Worm (Caenorhabditis elegans) whole organism, L4 larva: ENCODE measurements around the gene Y45F10B.8.
"Not testable (repeated sequence)": the region's sequence is repeated elsewhere in the genome, so short reads cannot be mapped to it uniquely, and the experiment has no call there.

Experiments
- D1046.2 ChIP-seq: fragments of 200-800 bp; sonication (Bioruptor generic); IDR thresholded peaks from 2 replicates; pipeline ENCODE4 v1.3.6; 2022; ENCODE audit warnings: missing genetic modification characterization, missing compliant biosample characterization
- F37D6.2 ChIP-seq: sonication (generic microtip); optimal IDR thresholded peaks from 2 replicates; lab custom pipeline; 2016; ENCODE audit warnings: mild to moderate bottlenecking, missing genetic modification characterization, missing compliant biosample characterization
- F44E2.7 ChIP-seq: fragments of 200-800 bp; sonication (Bioruptor generic); IDR thresholded peaks from 2 replicates; pipeline ENCODE4 v2.1.2; 2022; ENCODE audit warnings: missing genetic modification characterization, missing compliant biosample characterization
- T20F7.1 ChIP-seq: fragments of 200-800 bp; sonication (Bioruptor generic); optimal IDR thresholded peaks from 2 replicates; lab custom pipeline; 2018; ENCODE audit warnings: mild to moderate bottlenecking, missing genetic modification characterization, missing compliant biosample characterization
- T26A8.4 ChIP-seq: fragments of 200-800 bp; sonication (Bioruptor generic); IDR thresholded peaks from 2 replicates; pipeline ENCODE4 v1.3.6; 2022; ENCODE audit warnings: missing genetic modification characterization, missing compliant biosample characterization
- Y75B8A.6 ChIP-seq: fragments of 200-800 bp; sonication (Bioruptor generic); IDR thresholded peaks from 2 replicates; pipeline ENCODE4 v1.3.6; 2022; ENCODE audit warnings: missing genetic modification reagents, missing genetic modification characterization, missing compliant biosample characterization
- ZK337.2 ChIP-seq: fragments of 200-800 bp; sonication (Bioruptor generic); IDR thresholded peaks from 2 replicates; pipeline ENCODE4 v1.3.6; 2022; ENCODE audit warnings: missing genetic modification reagents, missing genetic modification characterization, missing compliant biosample characterization
- ceh-32 ChIP-seq: sonication (generic microtip); optimal IDR thresholded peaks from 2 replicates; lab custom pipeline; 2016; ENCODE audit warnings: mild to moderate bottlenecking, missing genetic modification characterization, missing compliant biosample characterization; ENCODE audit not compliant: poor library complexity
- ces-1 ChIP-seq: fragments of 150-350 bp; sonication (generic microtip); optimal IDR thresholded peaks from 4 replicates; lab custom pipeline; 2014; ENCODE audit warnings: missing biosample characterization, missing genetic modification reagents, missing genetic modification characterization
- daf-12 ChIP-seq: fragments of 150-350 bp; optimal IDR thresholded peaks from 2 replicates; lab custom pipeline; 2014; ENCODE audit warnings: missing biosample characterization, missing genetic modification reagents, missing genetic modification characterization
- dmd-9 ChIP-seq: fragments of 200-800 bp; sonication (Bioruptor generic); IDR thresholded peaks from 2 replicates; pipeline ENCODE4 v1.3.6; 2022; ENCODE audit warnings: missing genetic modification reagents, missing genetic modification characterization, missing compliant biosample characterization
- dpl-1 ChIP-seq: fragments of 150-350 bp; optimal IDR thresholded peaks from 2 replicates; lab custom pipeline; 2014; ENCODE audit warnings: missing biosample characterization, missing genetic modification reagents, missing genetic modification characterization
- fos-1 ChIP-seq: fragments of 150-350 bp; optimal IDR thresholded peaks from 2 replicates; lab custom pipeline; 2014; ENCODE audit warnings: missing biosample characterization, missing genetic modification characterization
- hlh-30 ChIP-seq: sonication (generic microtip); optimal IDR thresholded peaks from 2 replicates; lab custom pipeline; 2017; ENCODE audit warnings: antibody characterized with exemption, mild to moderate bottlenecking, missing genetic modification characterization, missing compliant biosample characterization; ENCODE audit not compliant: insufficient read depth
- jun-1 ChIP-seq: fragments of 150-350 bp; optimal IDR thresholded peaks from 2 replicates; lab custom pipeline; 2014; ENCODE audit warnings: missing biosample characterization, missing genetic modification reagents, missing genetic modification characterization
- lin-15B ChIP-seq: fragments of 150-350 bp; sonication (generic microtip); optimal IDR thresholded peaks from 3 replicates; lab custom pipeline; 2014; ENCODE audit warnings: missing biosample characterization, missing genetic modification characterization
- lin-29 ChIP-seq: fragments of 200-800 bp; sonication (Bioruptor generic); IDR thresholded peaks from 2 replicates; pipeline ENCODE4 v1.3.6; 2022; ENCODE audit warnings: missing genetic modification reagents, missing genetic modification characterization, missing compliant biosample characterization
- lir-3 ChIP-seq: sonication (generic microtip); optimal IDR thresholded peaks from 2 replicates; lab custom pipeline; 2016; ENCODE audit warnings: mild to moderate bottlenecking, missing genetic modification characterization, missing compliant biosample characterization
- madf-9 ChIP-seq: fragments of 200-800 bp; sonication (Bioruptor generic); conservative IDR thresholded peaks from 2 replicates; pipeline ENCODE4 v1.3.6; 2022; ENCODE audit warnings: missing genetic modification reagents, missing genetic modification characterization, missing compliant biosample characterization
- mxl-3 ChIP-seq: fragments of 200-800 bp; sonication (Bioruptor generic); optimal IDR thresholded peaks from 2 replicates; lab custom pipeline; 2018; ENCODE audit warnings: mild to moderate bottlenecking, missing genetic modification characterization, missing compliant biosample characterization
- nhr-102 ChIP-seq: sonication (generic microtip); optimal IDR thresholded peaks from 2 replicates; lab custom pipeline; 2016; ENCODE audit warnings: mild to moderate bottlenecking, missing genetic modification characterization, moderate library complexity, missing compliant biosample characterization
- nhr-237 ChIP-seq: sonication (generic microtip); optimal IDR thresholded peaks from 2 replicates; lab custom pipeline; 2017; ENCODE audit warnings: missing biosample characterization, missing genetic modification characterization
- nhr-41 ChIP-seq: fragments of 200-800 bp; sonication (Bioruptor generic); IDR thresholded peaks from 2 replicates; pipeline ENCODE4 v1.3.6; 2022; ENCODE audit warnings: missing genetic modification reagents, missing genetic modification characterization, missing compliant biosample characterization
- nhr-76 ChIP-seq: fragments of 150-350 bp; optimal IDR thresholded peaks from 2 replicates; lab custom pipeline; 2014; ENCODE audit warnings: missing biosample characterization, missing genetic modification characterization
- nhr-77 ChIP-seq: fragments of 150-350 bp; optimal IDR thresholded peaks from 2 replicates; lab custom pipeline; 2014; ENCODE audit warnings: missing biosample characterization, missing genetic modification characterization
- saeg-2 ChIP-seq: fragments of 200-800 bp; sonication (Bioruptor generic); IDR thresholded peaks from 2 replicates; pipeline ENCODE4 v1.3.6; 2022; ENCODE audit warnings: missing genetic modification reagents, missing genetic modification characterization, missing compliant biosample characterization
- set-16 ChIP-seq: fragments of 200-800 bp; sonication (Bioruptor generic); IDR thresholded peaks from 2 replicates; pipeline ENCODE4 v1.3.6; 2022; ENCODE audit warnings: missing genetic modification reagents, missing genetic modification characterization, missing compliant biosample characterization
- snpc-1.2 ChIP-seq: fragments of 200-800 bp; sonication (Bioruptor generic); IDR thresholded peaks from 2 replicates; pipeline ENCODE4 v1.3.6; 2022; ENCODE audit warnings: missing genetic modification reagents, missing genetic modification characterization, missing compliant biosample characterization
- unc-62 ChIP-seq, 3 experiments: fragments of 150-350 bp in 1 of 3; sonication (generic microtip); optimal IDR thresholded peaks in 2 of 3; peaks in 1 of 3; 1 replicate in 1 of 3; 2 replicates in 2 of 3; lab custom pipeline; 2014 to 2017; ENCODE audit warnings: missing biosample characterization in 3 of 3, missing genetic modification characterization in 3 of 3, missing genetic modification reagents in 3 of 3, missing genotype in 1 of 3
- vab-7 ChIP-seq: fragments of 200-800 bp; sonication (Bioruptor generic); IDR thresholded peaks from 2 replicates; pipeline ENCODE4 v1.3.6; 2022; ENCODE audit warnings: missing genetic modification reagents, missing genetic modification characterization, missing compliant biosample characterization
- zfp-2 ChIP-seq: sonication (generic microtip); optimal IDR thresholded peaks from 2 replicates; lab custom pipeline; 2016; ENCODE audit warnings: mild to moderate bottlenecking, missing genetic modification characterization, missing compliant biosample characterization

Gene Y45F10B.8

ce11 chrIV:13588544-13589043, 10.5 kb upstream of the Y45F10B.8 start, which contains the start of gene sru-9:
sru-9 (plus strand) TSS chrIV:13588993.
- peak; percentile 66 for TF ChIP-seq snpc-1.2 (GFP tag; lab: Robert Waterston, UW)

- TF ChIP-seq unc-62 (GFP tag; optimal IDR thresholded peaks at IDR 0.05 in 1 of 2; lab: Kevin White, UChicago) (peak in 1 of 2 experiments; percentile 85), unc-62 (tag; optimal IDR thresholded peaks at IDR 0.05; lab: Kevin White, UChicago) (no peak), set-16 (no peak), daf-12 (tag; lab: Kevin White, UChicago) (no peak)
Measured at ce11 chrIV:13587175-13587574, 9.1 kb upstream of the Y45F10B.8 start, which contains the start of gene Y45F10B.12. Y45F10B.12 (plus strand) TSS chrIV:13587475.

ce11 chrIV:13584646-13585045, 6.6 kb upstream of the Y45F10B.8 start, which contains the start of gene sru-11:
sru-11 (plus strand) TSS chrIV:13584946.
- no peak for TF ChIP-seq saeg-2 (GFP tag; lab: Robert Waterston, UW)
- no peak for TF ChIP-seq ces-1
- TF ChIP-seq ZK337.2 = no peak
- TF ChIP-seq Y75B8A.6 (GFP tag; lab: Robert Waterston, UW) = no peak
- TF ChIP-seq T26A8.4 (GFP tag; lab: Robert Waterston, UW) = no peak
- TF ChIP-seq mxl-3 = no peak
- TF ChIP-seq F44E2.7 (GFP tag; lab: Robert Waterston, UW) = no peak

DNA sequence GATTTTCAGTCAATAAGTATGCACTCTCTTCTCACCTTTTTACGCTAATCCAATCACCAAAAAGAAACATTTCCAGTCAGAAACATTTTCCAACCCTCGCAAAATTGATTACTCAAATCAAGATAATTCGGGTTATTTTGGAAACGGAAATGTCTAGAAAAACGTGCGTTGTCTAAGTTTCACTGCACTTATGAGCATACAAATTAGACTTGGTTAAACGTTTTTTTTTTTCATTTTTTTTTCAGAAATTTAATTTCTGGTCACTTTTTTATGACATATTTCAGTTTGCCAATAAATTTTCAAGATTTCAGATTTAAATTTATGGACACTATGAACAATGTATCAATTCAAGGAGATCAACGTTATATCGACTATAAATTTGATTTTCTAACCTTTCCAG, 4.8 kb upstream of the Y45F10B.8 start, which contains the start of gene sru-12:
TSS of gene sru-12 (plus strand) at position 301 of the 400 bp plus-strand sequence.
- TF ChIP-seq fos-1 (tag; lab: Kevin White, UChicago) (no peak), set-16 (no peak), dpl-1 (no peak), jun-1 (tag; lab: Kevin White, UChicago) (no peak), nhr-77 (tag; lab: Kevin White, UChicago) (no peak), dmd-9 (GFP tag; lab: Robert Waterston, UW) (no peak), nhr-76 (no peak), vab-7 (GFP tag; lab: Robert Waterston, UW) (no peak), ceh-32 (tag; lab: Kevin White, UChicago) (no peak), lin-29 (GFP tag; lab: Robert Waterston, UW) (no peak), F44E2.7 (GFP tag; lab: Robert Waterston, UW) (no peak), lin-15B (tag; lab: Kevin White, UChicago) (no peak), lir-3 (tag; lab: Kevin White, UChicago) (no peak), madf-9 (GFP tag; lab: Robert Waterston, UW) (no peak), nhr-237 (tag; lab: Kevin White, UChicago) (no peak), hlh-30 (no peak), D1046.2 (GFP tag; lab: Robert Waterston, UW) (no peak)

DNA sequence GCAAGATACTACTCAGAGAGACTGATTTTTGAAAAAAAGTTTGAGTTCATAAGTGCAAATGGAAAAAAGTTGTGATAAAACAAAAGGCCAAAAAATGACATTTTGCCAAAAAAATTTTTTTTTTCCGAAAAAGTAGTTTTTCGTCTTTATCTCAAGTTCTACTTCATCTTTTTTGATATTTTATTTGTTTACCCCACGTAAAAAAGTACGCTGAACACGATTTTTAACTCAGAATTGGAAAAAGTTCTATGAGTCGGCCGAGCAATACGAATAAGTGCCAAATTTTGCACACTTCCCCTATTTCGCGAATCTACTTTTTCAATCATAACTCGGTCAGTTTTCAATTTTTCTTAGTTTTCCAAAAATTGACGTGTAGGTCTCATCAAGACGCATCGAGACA, 879 bp upstream of the Y45F10B.8 start, which contains the start of gene sru-16:
TSS of gene sru-16 (plus strand) at position 301 of the 400 bp plus-strand sequence.
- TF ChIP-seq F37D6.2; lin-29 (GFP tag; lab: Robert Waterston, UW); nhr-41 (GFP tag; lab: Robert Waterston, UW): not testable (repeated sequence)

- TF ChIP-seq T20F7.1 (GFP tag; lab: Kevin White, UChicago) = no peak
- peak; percentile 94 for TF ChIP-seq nhr-102
- TF ChIP-seq zfp-2 = no peak
- peak in 1 of 2 experiments; percentile 76 for TF ChIP-seq unc-62 (GFP tag; optimal IDR thresholded peaks at IDR 0.05 in 1 of 2; lab: Kevin White, UChicago)
- TF ChIP-seq unc-62 (tag; optimal IDR thresholded peaks at IDR 0.05; lab: Kevin White, UChicago) = no peak
Measured at ce11 chrIV:13575673-13576072, 2.4 kb downstream of the Y45F10B.8 start.
